Worm (Caenorhabditis elegans): ENCODE measurements around the gene chts-1.

The chts-1 gene

DNA sequence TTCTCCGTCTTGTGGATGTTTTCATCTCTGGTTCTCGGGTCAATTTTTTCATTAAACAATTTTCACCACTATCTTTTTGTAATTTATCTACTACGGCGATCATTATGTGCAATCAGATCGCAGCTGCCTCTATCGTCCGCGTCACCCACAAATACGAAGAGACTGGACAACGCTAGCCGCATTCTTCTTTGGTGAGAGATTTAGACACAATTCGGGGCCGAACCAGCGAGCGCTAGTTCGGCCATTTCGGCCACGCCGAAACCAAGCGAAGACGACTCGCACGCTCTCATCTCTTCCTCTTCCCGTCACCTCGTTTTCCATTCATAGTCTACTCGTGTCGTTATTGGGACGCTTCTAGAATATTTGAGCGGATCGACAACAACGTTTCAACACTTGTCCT is 33.7 kb downstream of the chts-1 start, which contains the start of gene gly-12:
Gene gly-12 (plus strand): TSS at position 117 of the 400 bp plus-strand sequence.
- TF ChIP-seq him-1 (tag; optimal IDR thresholded peaks at IDR 0.05) = no peak
- TF ChIP-seq dao-5 (tag; optimal IDR thresholded peaks at IDR 0.05) = no peak
- TF ChIP-seq W03F9.2 (tag; optimal IDR thresholded peaks at IDR 0.05) = no peak

DNA sequence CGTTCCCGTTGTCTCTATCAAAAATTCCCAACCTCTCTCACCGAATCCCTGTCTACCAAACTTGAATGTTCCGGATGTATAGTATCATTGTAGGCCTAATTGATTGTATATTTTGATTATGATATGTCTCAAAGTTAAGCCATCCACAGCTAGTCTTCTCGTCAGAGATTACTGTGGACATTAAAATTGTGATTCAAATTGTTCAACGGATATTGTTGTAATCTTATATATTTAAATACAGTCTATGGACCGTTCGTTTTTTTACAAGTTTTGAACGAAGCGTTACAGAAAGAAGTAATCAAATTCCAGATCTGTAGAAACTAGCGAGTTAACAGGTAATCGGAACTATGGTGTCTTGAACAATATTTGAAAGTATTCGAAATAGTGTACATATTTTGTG is 38.7 kb downstream of the chts-1 start, which contains the start of gene F48E3.9:
Gene F48E3.9 (plus strand): TSS at position 301 of the 400 bp plus-strand sequence.
- TF ChIP-seq W03F9.2 (tag; optimal IDR thresholded peaks at IDR 0.05) = no peak
- TF ChIP-seq dao-5 (tag; optimal IDR thresholded peaks at IDR 0.05) = no peak
- no peak for TF ChIP-seq him-1 (tag; optimal IDR thresholded peaks at IDR 0.05)

ce11 chrX:7478948-7479347 is 40.5 kb downstream of the chts-1 start, which contains the start of gene mek-1:
TSS of gene mek-1 (plus strand) at chrX:7479248.
- TF ChIP-seq dao-5 (tag; optimal IDR thresholded peaks at IDR 0.05) = no peak
- TF ChIP-seq him-1 (tag; optimal IDR thresholded peaks at IDR 0.05) = no peak
- TF ChIP-seq W03F9.2 (tag; optimal IDR thresholded peaks at IDR 0.05) = no peak

DNA sequence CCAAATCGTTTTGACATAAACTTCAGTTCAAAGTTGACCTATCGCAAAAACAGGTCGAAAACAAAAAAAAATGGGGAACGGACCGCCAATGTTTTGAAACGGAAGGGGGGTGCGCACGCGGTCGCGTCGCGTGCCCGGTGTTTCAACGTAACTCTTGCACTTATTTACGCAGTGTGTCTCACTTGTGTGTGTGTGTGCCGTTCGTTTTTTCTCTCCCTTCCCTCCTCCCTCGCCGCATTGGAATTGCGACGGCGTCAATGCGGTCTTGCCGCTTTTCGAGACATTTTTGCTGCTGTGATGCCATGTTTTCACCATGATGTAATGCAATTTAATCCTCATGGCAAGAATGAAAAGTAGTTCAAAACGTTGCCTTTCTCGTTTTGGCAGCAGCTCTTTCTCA is 41.0 kb downstream of the chts-1 start:
- TF ChIP-seq W03F9.2 (tag; optimal IDR thresholded peaks at IDR 0.05) (no peak), him-1 (tag; optimal IDR thresholded peaks at IDR 0.05) (no peak), dao-5 (tag; optimal IDR thresholded peaks at IDR 0.05) (no peak)

- TF ChIP-seq dao-5 (tag; optimal IDR thresholded peaks at IDR 0.05) = no peak
- no peak for TF ChIP-seq W03F9.2 (tag; optimal IDR thresholded peaks at IDR 0.05)
- TF ChIP-seq him-1 (tag; optimal IDR thresholded peaks at IDR 0.05) = no peak
These were observed 44.5 kb downstream of the chts-1 start, which contains the start of gene coh-1 for ce11 chrX:7474968-7475433. TSS of gene coh-1 (minus strand) at chrX:7475018.

- no peak for TF ChIP-seq him-1 (tag; optimal IDR thresholded peaks at IDR 0.05)
- TF ChIP-seq W03F9.2 (tag; optimal IDR thresholded peaks at IDR 0.05) = no peak
- no peak for TF ChIP-seq dao-5 (tag; optimal IDR thresholded peaks at IDR 0.05)
These were observed 49.6 kb downstream of the chts-1 start for ce11 chrX:7469907-7470306.

- TF ChIP-seq W03F9.2 (tag; optimal IDR thresholded peaks at IDR 0.05) = no peak
- TF ChIP-seq him-1 (tag; optimal IDR thresholded peaks at IDR 0.05) = no peak
- no peak for TF ChIP-seq dao-5 (tag; optimal IDR thresholded peaks at IDR 0.05)
These were observed 52.8 kb downstream of the chts-1 start for ce11 chrX:7466682-7467081.

DNA sequence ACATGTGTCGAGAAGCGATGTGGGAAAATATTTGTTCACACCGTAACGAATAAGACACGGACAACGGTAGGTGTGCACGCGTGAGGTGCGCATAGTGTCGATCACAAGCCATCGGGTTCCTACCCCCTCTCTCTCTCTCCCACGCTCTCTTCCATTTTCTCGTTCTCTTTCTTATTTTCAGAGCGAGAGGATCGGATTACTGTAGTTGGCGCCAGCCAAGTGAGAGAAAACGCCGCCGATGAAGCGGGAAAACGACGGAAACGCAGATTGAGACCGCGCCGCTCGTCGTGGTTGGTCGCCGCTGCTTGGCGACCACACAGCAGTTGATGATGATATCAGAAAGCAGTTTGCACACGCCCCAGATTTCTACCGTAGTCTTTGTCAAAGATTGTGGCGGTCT is 55.1 kb downstream of the chts-1 start:
- TF ChIP-seq him-1 (tag; optimal IDR thresholded peaks at IDR 0.05) (no peak), W03F9.2 (tag; optimal IDR thresholded peaks at IDR 0.05) (no peak), dao-5 (tag; optimal IDR thresholded peaks at IDR 0.05) (no peak)

ce11 chrX:7463637-7464036 is 55.8 kb downstream of the chts-1 start, which contains the start of gene sox-2:
TSS of gene sox-2 (minus strand) at chrX:7463736.
- TF ChIP-seq him-1 (tag; optimal IDR thresholded peaks at IDR 0.05) = no peak
- TF ChIP-seq dao-5 (tag; optimal IDR thresholded peaks at IDR 0.05) = no peak
- TF ChIP-seq W03F9.2 (tag; optimal IDR thresholded peaks at IDR 0.05) = no peak

ce11 chrX:7460516-7460915 is 59.0 kb downstream of the chts-1 start:
- no peak for TF ChIP-seq W03F9.2 (tag; optimal IDR thresholded peaks at IDR 0.05)
- no peak for TF ChIP-seq him-1 (tag; optimal IDR thresholded peaks at IDR 0.05)
- no peak for TF ChIP-seq dao-5 (tag; optimal IDR thresholded peaks at IDR 0.05)
